Fruit fly (Drosophila melanogaster): ENCODE results near the gene CG34135.

The CG34135 gene

DNA sequence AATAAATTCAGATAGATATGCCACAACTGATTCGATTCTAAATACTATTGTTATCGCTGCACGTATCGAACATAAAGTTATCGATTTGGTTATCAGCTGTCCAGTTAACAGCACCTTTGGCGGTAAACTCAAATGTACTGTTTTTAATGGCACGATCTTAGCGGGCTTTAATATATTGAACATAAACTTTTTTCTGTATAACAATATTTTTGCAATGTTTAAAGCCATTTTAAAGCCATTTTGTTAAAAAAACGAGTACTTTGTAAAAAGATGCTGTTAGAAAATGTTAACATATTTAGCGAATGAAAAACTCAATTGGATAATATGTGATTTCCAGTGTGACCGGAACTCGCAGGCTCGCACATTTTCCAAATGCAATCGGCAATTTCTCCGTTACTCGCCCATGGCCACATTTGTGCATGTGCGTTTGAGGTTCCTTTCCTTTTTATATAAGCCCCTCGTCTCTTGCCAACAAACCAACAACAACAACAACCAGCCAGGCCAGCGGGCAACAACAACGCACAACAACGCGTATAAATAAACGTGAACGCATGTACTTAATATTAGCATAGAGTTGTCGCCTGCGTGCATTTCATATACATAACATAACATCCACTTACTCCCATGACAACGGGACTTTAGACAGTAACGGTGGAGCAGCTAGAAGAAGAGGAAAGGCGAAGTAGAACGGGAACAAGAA, 52.0 kb downstream of the CG34135 start, which contains the start of gene TMEM216:
Gene TMEM216, plus strand, starts transcription at position 393 of the 700 bp plus-strand sequence.
- TF ChIP-seq Mnt (GFP tag; optimal IDR thresholded peaks at IDR 0.05): peak; percentile 95
- TF ChIP-seq CG7045 (GFP tag; optimal IDR thresholded peaks at IDR 0.05): no peak
- TF ChIP-seq CG14711 (tag; optimal IDR thresholded peaks at IDR 0.05): peak; percentile 85
- TF ChIP-seq cnc (optimal IDR thresholded peaks at IDR 0.05): no peak
- no peak for TF ChIP-seq CG12768 (GFP tag; optimal IDR thresholded peaks at IDR 0.05)
- TF ChIP-seq bab1 (GFP tag; optimal IDR thresholded peaks at IDR 0.05): no peak
- TF ChIP-seq ovo (GFP tag; optimal IDR thresholded peaks at IDR 0.05): peak; percentile 97
- TF ChIP-seq pad (GFP tag; optimal IDR thresholded peaks at IDR 0.05): peak; percentile 63
- no peak for TF ChIP-seq CG7101 (tag; optimal IDR thresholded peaks at IDR 0.05)
- no peak for TF ChIP-seq CG5204 (GFP tag; optimal IDR thresholded peaks at IDR 0.05)
- TF ChIP-seq Crg-1 (GFP tag; optimal IDR thresholded peaks at IDR 0.05): no peak
- no peak for TF ChIP-seq CG1620 (GFP tag; optimal IDR thresholded peaks at IDR 0.05)
- TF ChIP-seq kay (GFP tag; ENCODE audit: borderline replicate concordance): no peak
- peak; percentile 34 for TF ChIP-seq CG33017 (tag; optimal IDR thresholded peaks at IDR 0.05)

DNA sequence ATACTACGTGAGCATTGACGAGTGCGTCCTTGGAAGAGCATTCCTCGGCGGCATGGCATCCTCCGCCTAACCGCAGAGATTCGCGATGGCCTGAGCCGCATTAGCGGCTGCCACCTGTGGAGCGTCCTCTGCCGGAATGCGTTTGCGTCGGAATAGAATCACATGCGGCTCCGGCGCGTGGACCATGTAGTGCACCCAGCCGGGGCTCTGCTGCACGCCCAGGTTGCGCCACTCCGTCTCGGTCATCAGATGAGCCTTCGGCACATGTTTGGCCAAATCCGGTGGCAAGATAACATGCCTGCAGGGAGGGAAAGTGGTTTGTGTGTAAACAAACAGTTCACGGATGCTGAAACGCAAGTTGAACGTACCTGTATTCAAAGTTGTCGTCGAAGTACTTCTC, 52.6 kb downstream of the CG34135 start:
- TF ChIP-seq Crg-1 (GFP tag; optimal IDR thresholded peaks at IDR 0.05) (no peak), CG7101 (tag; optimal IDR thresholded peaks at IDR 0.05) (no peak), Hr96 (GFP tag; optimal IDR thresholded peaks at IDR 0.05) (no peak), kay (GFP tag; ENCODE audit: borderline replicate concordance) (no peak), pad (GFP tag; optimal IDR thresholded peaks at IDR 0.05) (no peak), CG12768 (GFP tag; optimal IDR thresholded peaks at IDR 0.05) (no peak), CG14711 (tag; optimal IDR thresholded peaks at IDR 0.05) (no peak)

DNA sequence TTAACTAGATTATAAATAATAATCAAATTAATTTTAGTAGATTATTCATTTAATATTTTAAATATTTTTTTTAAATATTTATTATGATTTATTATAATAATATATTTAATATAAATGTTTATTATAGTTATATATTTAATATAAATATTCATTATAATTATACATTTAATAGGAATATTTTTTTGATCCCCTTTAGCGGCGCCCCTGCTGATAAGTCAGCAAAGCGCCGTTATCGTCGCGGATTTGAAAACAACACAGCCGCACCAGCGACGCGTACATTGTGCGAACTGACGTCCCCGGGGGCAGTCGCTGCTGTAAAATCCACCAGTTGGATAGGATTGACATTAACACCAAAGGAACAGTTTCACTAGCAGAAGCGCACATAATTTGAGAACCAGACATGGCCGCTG, 55.3 kb downstream of the CG34135 start, which contains the start of gene CG8112:
Gene CG8112, plus strand, starts transcription at position 212 of the 410 bp plus-strand sequence.
- TF ChIP-seq CG12768 (GFP tag; optimal IDR thresholded peaks at IDR 0.05) (peak; percentile 45), Mnt (GFP tag; optimal IDR thresholded peaks at IDR 0.05) (no peak), CG14711 (tag; optimal IDR thresholded peaks at IDR 0.05) (peak; percentile 73), Hr96 (GFP tag; optimal IDR thresholded peaks at IDR 0.05) (no peak), pad (GFP tag; optimal IDR thresholded peaks at IDR 0.05) (peak; percentile 56), CG33017 (tag; optimal IDR thresholded peaks at IDR 0.05) (peak; percentile 69), cic (GFP tag; optimal IDR thresholded peaks at IDR 0.05) (no peak), bab1 (GFP tag; optimal IDR thresholded peaks at IDR 0.05) (peak; percentile 16), kay (GFP tag; ENCODE audit: borderline replicate concordance) (peak; percentile 76), tj (GFP tag; optimal IDR thresholded peaks at IDR 0.05) (peak; percentile 83), CG11617 (GFP tag; optimal IDR thresholded peaks at IDR 0.05) (peak; percentile 87), CG7101 (tag; optimal IDR thresholded peaks at IDR 0.05) (peak; percentile 78), CG7045 (GFP tag; optimal IDR thresholded peaks at IDR 0.05) (peak; percentile 58), Clk (GFP tag; optimal IDR thresholded peaks at IDR 0.05) (no peak), Crg-1 (GFP tag; optimal IDR thresholded peaks at IDR 0.05) (no peak), ovo (GFP tag; optimal IDR thresholded peaks at IDR 0.05) (peak; percentile 73), CG1620 (GFP tag; optimal IDR thresholded peaks at IDR 0.05) (no peak), toe (GFP tag; optimal IDR thresholded peaks at IDR 0.05) (no peak)

DNA sequence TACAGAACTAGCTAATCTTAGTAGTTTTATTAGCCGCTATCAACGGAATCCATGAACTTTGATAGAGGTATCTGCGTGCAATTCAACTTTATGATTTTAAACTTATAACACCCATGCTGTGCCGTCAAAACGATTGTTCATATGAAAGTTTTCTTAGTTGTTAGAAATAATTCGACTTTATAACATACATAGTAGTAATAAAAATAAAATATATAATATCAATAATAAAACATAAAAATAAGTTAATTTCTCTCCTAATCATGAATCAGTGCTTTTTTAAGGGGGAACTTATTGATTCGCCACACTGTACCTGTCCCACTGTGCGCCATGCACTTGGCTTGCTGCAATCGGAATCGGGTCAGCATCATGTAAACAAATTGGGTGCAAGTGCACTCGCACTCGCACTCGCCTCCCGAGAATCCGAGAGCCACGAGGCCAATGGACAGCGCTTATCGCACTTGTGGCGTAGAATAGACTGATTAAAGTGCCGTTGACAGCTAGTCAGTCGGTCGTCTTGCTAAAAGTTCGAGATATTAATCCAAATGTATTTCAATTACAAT, 56.0 kb downstream of the CG34135 start:
- TF ChIP-seq Hr96 (GFP tag; optimal IDR thresholded peaks at IDR 0.05) (peak; percentile 83), Clk (GFP tag; optimal IDR thresholded peaks at IDR 0.05) (peak; percentile 30), CG7101 (tag; optimal IDR thresholded peaks at IDR 0.05) (peak; percentile 60), kay (GFP tag; ENCODE audit: borderline replicate concordance) (no peak), cnc (optimal IDR thresholded peaks at IDR 0.05) (no peak), toe (GFP tag; optimal IDR thresholded peaks at IDR 0.05) (no peak), CG14711 (tag; optimal IDR thresholded peaks at IDR 0.05) (no peak), CG5204 (GFP tag; optimal IDR thresholded peaks at IDR 0.05) (peak; percentile 1), CG7045 (GFP tag; optimal IDR thresholded peaks at IDR 0.05) (no peak), ovo (GFP tag; optimal IDR thresholded peaks at IDR 0.05) (peak; percentile 11), CG12768 (GFP tag; optimal IDR thresholded peaks at IDR 0.05) (peak; percentile 21), tj (GFP tag; optimal IDR thresholded peaks at IDR 0.05) (no peak), CG1620 (GFP tag; optimal IDR thresholded peaks at IDR 0.05) (no peak), CG11617 (GFP tag; optimal IDR thresholded peaks at IDR 0.05) (no peak), cic (GFP tag; optimal IDR thresholded peaks at IDR 0.05) (peak; percentile 76), bab1 (GFP tag; optimal IDR thresholded peaks at IDR 0.05) (peak; percentile 25), Crg-1 (GFP tag; optimal IDR thresholded peaks at IDR 0.05) (no peak), Mnt (GFP tag; optimal IDR thresholded peaks at IDR 0.05) (peak; percentile 87), pad (GFP tag; optimal IDR thresholded peaks at IDR 0.05) (no peak), CG33017 (tag; optimal IDR thresholded peaks at IDR 0.05) (no peak)

DNA sequence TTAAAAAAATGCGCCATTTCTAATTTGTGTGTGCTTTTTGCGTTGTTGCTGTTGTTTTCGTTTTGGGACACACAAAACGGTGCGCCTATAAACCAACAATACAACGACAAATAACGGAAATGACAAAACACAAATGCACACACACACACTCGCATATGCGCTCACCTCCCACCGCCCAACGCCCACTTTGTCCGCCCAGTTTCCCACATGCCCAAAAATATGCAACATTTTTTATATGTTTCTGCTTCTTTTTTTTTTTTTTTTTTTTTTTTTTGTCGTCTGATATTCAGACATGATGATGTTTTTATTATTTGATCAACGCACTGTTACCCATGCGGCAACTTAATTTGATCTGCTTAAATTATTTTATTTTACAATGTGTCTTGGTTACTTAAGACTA, 60.8 kb downstream of the CG34135 start:
- TF ChIP-seq CG7045 (GFP tag; optimal IDR thresholded peaks at IDR 0.05) (no peak), CG14711 (tag; optimal IDR thresholded peaks at IDR 0.05) (no peak), ovo (GFP tag; optimal IDR thresholded peaks at IDR 0.05) (no peak), kay (GFP tag; ENCODE audit: borderline replicate concordance) (no peak), Mnt (GFP tag; optimal IDR thresholded peaks at IDR 0.05) (no peak), CG7101 (tag; optimal IDR thresholded peaks at IDR 0.05) (no peak), CG33017 (tag; optimal IDR thresholded peaks at IDR 0.05) (no peak), Crg-1 (GFP tag; optimal IDR thresholded peaks at IDR 0.05) (no peak), bab1 (GFP tag; optimal IDR thresholded peaks at IDR 0.05) (no peak), toe (GFP tag; optimal IDR thresholded peaks at IDR 0.05) (no peak), cic (GFP tag; optimal IDR thresholded peaks at IDR 0.05) (no peak), CG11617 (GFP tag; optimal IDR thresholded peaks at IDR 0.05) (no peak), CG1620 (GFP tag; optimal IDR thresholded peaks at IDR 0.05) (no peak), CG5204 (GFP tag; optimal IDR thresholded peaks at IDR 0.05) (no peak)

All from whole organism, adult.